Worm (Caenorhabditis elegans): ENCODE results near the gene C29F7.1.

The C29F7.1 gene

ce11 chrX:13401783-13402182 is 8.0 kb upstream of the C29F7.1 start, which contains the start of gene F02C12.1:
Gene F02C12.1, plus strand, starts transcription at chrX:13402083.
- TF ChIP-seq ama-1 (optimal IDR thresholded peaks at IDR 0.05) (no peak), egl-27 (tag; optimal IDR thresholded peaks at IDR 0.05) (no peak), nhr-12 (tag; optimal IDR thresholded peaks at IDR 0.05) (no peak), fos-1 (tag; optimal IDR thresholded peaks at IDR 0.05) (no peak), skn-1 (tag; optimal IDR thresholded peaks at IDR 0.05) (no peak), blmp-1 (tag; optimal IDR thresholded peaks at IDR 0.05; ENCODE audit: insufficient read depth) (no peak), nhr-11 (tag; optimal IDR thresholded peaks at IDR 0.05) (no peak), nhr-129 (tag; optimal IDR thresholded peaks at IDR 0.05) (no peak), C34F6.9 (tag; optimal IDR thresholded peaks at IDR 0.05) (no peak), ztf-1 (GFP tag; conservative IDR thresholded peaks at IDR 0.05) (no peak), lsy-2 (tag; optimal IDR thresholded peaks at IDR 0.05) (no peak)

DNA sequence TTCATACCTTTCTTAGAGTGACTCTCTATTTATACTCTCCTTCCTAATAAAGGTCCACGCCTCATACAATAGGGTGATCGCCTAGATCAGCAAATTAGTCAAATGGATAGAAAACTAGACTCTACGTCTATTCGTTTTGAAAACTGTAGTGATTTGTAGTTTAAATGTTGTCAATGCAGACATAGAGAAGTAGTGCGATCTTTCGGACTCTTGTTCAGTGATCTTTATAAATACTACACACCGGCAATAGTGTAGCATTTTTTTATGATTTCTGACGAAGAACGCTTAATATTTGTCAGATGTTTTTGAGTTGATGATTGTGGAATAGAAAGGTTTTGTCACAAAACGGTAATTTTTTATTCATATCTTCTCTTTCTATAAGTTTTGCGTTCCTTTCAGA is 1.6 kb downstream of the C29F7.1 start:
- TF ChIP-seq sma-9 (GFP tag; optimal IDR thresholded peaks at IDR 0.05) (peak; percentile 10), sma-9 (tag; optimal IDR thresholded peaks at IDR 0.05) (no peak), nhr-10 (tag; optimal IDR thresholded peaks at IDR 0.05) (no peak), snpc-4 (tag; optimal IDR thresholded peaks at IDR 0.05) (no peak), ceh-16 (tag; optimal IDR thresholded peaks at IDR 0.05) (no peak), blmp-1 (tag; optimal IDR thresholded peaks at IDR 0.05; ENCODE audit: insufficient read depth) (no peak)

ce11 chrX:13412307-13412706 is 2.6 kb downstream of the C29F7.1 start:
- TF ChIP-seq crh-2 (tag; optimal IDR thresholded peaks at IDR 0.05), result peak; percentile 0
- no peak for TF ChIP-seq alr-1 (tag; optimal IDR thresholded peaks at IDR 0.05)
- TF ChIP-seq fos-1 (tag; optimal IDR thresholded peaks at IDR 0.05), result peak; percentile 55

ce11 chrX:13414974-13415373 is 5.2 kb downstream of the C29F7.1 start:
- TF ChIP-seq sem-4 (tag; optimal IDR thresholded peaks at IDR 0.05) (no peak), unc-62 (GFP tag; optimal IDR thresholded peaks at IDR 0.05) (no peak), crh-2 (tag; optimal IDR thresholded peaks at IDR 0.05) (peak; percentile 24), nhr-6 (tag; optimal IDR thresholded peaks at IDR 0.05) (no peak), nhr-21 (tag; optimal IDR thresholded peaks at IDR 0.05) (peak; percentile 31), unc-55 (GFP tag; optimal IDR thresholded peaks at IDR 0.05) (no peak), lsy-2 (tag; optimal IDR thresholded peaks at IDR 0.05) (peak in 1 of 2 experiments; percentile 1), nhr-23 (tag; optimal IDR thresholded peaks at IDR 0.05) (no peak), dmd-4 (tag; optimal IDR thresholded peaks at IDR 0.05) (no peak), ceh-16 (tag; optimal IDR thresholded peaks at IDR 0.05) (no peak), sma-3 (GFP tag; optimal IDR thresholded peaks at IDR 0.05) (peak; percentile 30), fos-1 (tag; optimal IDR thresholded peaks at IDR 0.05) (peak; percentile 11), ztf-11 (tag; optimal IDR thresholded peaks at IDR 0.05) (no peak), F13H6.1 (tag; optimal IDR thresholded peaks at IDR 0.05) (peak; percentile 11), peb-1 (tag; optimal IDR thresholded peaks at IDR 0.05) (no peak), nhr-12 (tag; optimal IDR thresholded peaks at IDR 0.05) (no peak), egl-27 (tag; optimal IDR thresholded peaks at IDR 0.05) (no peak), elt-1 (tag; optimal IDR thresholded peaks at IDR 0.05) (no peak), blmp-1 (tag; optimal IDR thresholded peaks at IDR 0.05; ENCODE audit: insufficient read depth) (no peak), nhr-11 (tag; optimal IDR thresholded peaks at IDR 0.05) (no peak), zag-1 (tag; optimal IDR thresholded peaks at IDR 0.05) (no peak), mdl-1 (tag; optimal IDR thresholded peaks at IDR 0.05) (no peak), lin-11 (tag; optimal IDR thresholded peaks at IDR 0.05) (peak; percentile 1), gmeb-1 (tag; optimal IDR thresholded peaks at IDR 0.05) (peak; percentile 9), alr-1 (tag; optimal IDR thresholded peaks at IDR 0.05) (no peak), ZK546.5 (tag; optimal IDR thresholded peaks at IDR 0.05) (no peak), ceh-82 (tag; optimal IDR thresholded peaks at IDR 0.05) (no peak), sma-9 (GFP tag; optimal IDR thresholded peaks at IDR 0.05) (peak; percentile 63), sma-9 (tag; optimal IDR thresholded peaks at IDR 0.05) (no peak), lin-13 (GFP tag; optimal IDR thresholded peaks at IDR 0.05) (no peak), lin-39 (tag; optimal IDR thresholded peaks at IDR 0.05) (no peak), mab-5 (tag; optimal IDR thresholded peaks at IDR 0.05) (no peak), C34F6.9 (tag; optimal IDR thresholded peaks at IDR 0.05) (peak; percentile 7), ztf-1 (GFP tag; conservative IDR thresholded peaks at IDR 0.05) (no peak)
